Fruit fly (Drosophila melanogaster) whole organism, embryonic: ENCODE results near the gene mRpL48.

Experiments used
- B-H1 ChIP-seq: fragments of 200-800 bp; sonication (Bioruptor generic); IDR thresholded peaks from 3 replicates; pipeline ENCODE4 v1.3.6; 2022; ENCODE audit warnings: missing biosample characterization, missing genetic modification characterization
- CG10543 ChIP-seq: fragments of 200-800 bp; sonication (Bioruptor generic); optimal IDR thresholded peaks from 3 replicates; lab custom pipeline; 2017; ENCODE audit warnings: missing biosample characterization, mild to moderate bottlenecking, missing genetic modification characterization, moderate library complexity
- CG11696 ChIP-seq: fragments of 200-800 bp; sonication (Bioruptor generic); IDR thresholded peaks from 2 replicates; pipeline ENCODE4 v1.3.6; 2022; ENCODE audit warnings: missing biosample characterization, missing genetic modification characterization
- CG12299 ChIP-seq: fragments of 200-800 bp; sonication (Bioruptor generic); optimal IDR thresholded peaks from 2 replicates; lab custom pipeline; 2018; ENCODE audit warnings: missing biosample characterization, mild to moderate bottlenecking, missing genetic modification characterization
- CG12942 ChIP-seq: fragments of 200-800 bp; sonication (Bioruptor generic); optimal IDR thresholded peaks from 3 replicates; lab custom pipeline; 2016; ENCODE audit warnings: missing biosample characterization, missing genetic modification characterization
- CG13894 ChIP-seq: fragments of 200-800 bp; sonication (Bioruptor generic); optimal IDR thresholded peaks from 3 replicates; lab custom pipeline; 2018; ENCODE audit warnings: missing biosample characterization, mild to moderate bottlenecking, missing genetic modification characterization, moderate library complexity
- CG1529 ChIP-seq: fragments of 200-800 bp; sonication (Bioruptor generic); optimal IDR thresholded peaks from 3 replicates; lab custom pipeline; 2018; ENCODE audit warnings: missing biosample characterization, missing genetic modification characterization
- CG16779 ChIP-seq: fragments of 200-800 bp; sonication (Bioruptor generic); IDR thresholded peaks from 2 replicates; pipeline ENCODE4 v1.3.6; 2022; ENCODE audit warnings: missing biosample characterization, missing genetic modification characterization
- CG2875 ChIP-seq: fragments of 200-800 bp; sonication (Bioruptor generic); optimal IDR thresholded peaks from 2 replicates; lab custom pipeline; 2017; ENCODE audit warnings: missing biosample characterization, mild to moderate bottlenecking, missing genetic modification characterization, missing genetic modification reagents
- CG3163 ChIP-seq: fragments of 200-800 bp; sonication (Bioruptor generic); optimal IDR thresholded peaks from 3 replicates; lab custom pipeline; 2016; ENCODE audit warnings: missing biosample characterization, missing genetic modification characterization
- CG34224 ChIP-seq: fragments of 200-800 bp; sonication (Bioruptor generic); IDR thresholded peaks from 3 replicates; pipeline ENCODE4 v1.3.6; 2022; ENCODE audit warnings: missing biosample characterization, missing genetic modification characterization; ENCODE audit not compliant: partially characterized antibody
- CG34376 ChIP-seq: fragments of 200-800 bp; sonication (Bioruptor generic); optimal IDR thresholded peaks from 2 replicates; lab custom pipeline; 2018; ENCODE audit warnings: missing biosample characterization, mild to moderate bottlenecking, missing genetic modification characterization
- CG4730 ChIP-seq: fragments of 200-800 bp; sonication (Bioruptor generic); IDR thresholded peaks from 2 replicates; pipeline ENCODE4 v1.3.6; 2022; ENCODE audit warnings: missing biosample characterization, missing genetic modification characterization
- CG5953 ChIP-seq: fragments of 200-800 bp; sonication (Bioruptor generic); IDR thresholded peaks from 2 replicates; pipeline ENCODE4 v1.3.6; 2022; ENCODE audit warnings: missing biosample characterization, missing genetic modification characterization
- Dip2 ChIP-seq: fragments of 200-800 bp; sonication (Bioruptor generic); IDR thresholded peaks from 2 replicates; pipeline ENCODE4 v1.3.6; 2022; ENCODE audit warnings: missing biosample characterization, missing genetic modification characterization
- Dip3 ChIP-seq: fragments of 200-800 bp; sonication (Bioruptor generic); optimal IDR thresholded peaks from 3 replicates; lab custom pipeline; 2016; ENCODE audit warnings: missing biosample characterization, missing genetic modification characterization
- Dref ChIP-seq: fragments of 200-800 bp; sonication (Bioruptor generic); IDR thresholded peaks from 2 replicates; pipeline ENCODE4 v1.3.6; 2022; ENCODE audit warnings: missing biosample characterization, missing genetic modification characterization
- Drgx ChIP-seq: fragments of 200-800 bp; sonication (Bioruptor generic); IDR thresholded peaks from 2 replicates; pipeline ENCODE4 v1.3.6; 2022; ENCODE audit warnings: missing biosample characterization, missing genetic modification characterization
- Elba2 ChIP-seq: fragments of 200-800 bp; sonication (Bioruptor generic); optimal IDR thresholded peaks from 3 replicates; lab custom pipeline; 2016; ENCODE audit warnings: missing biosample characterization, missing genetic modification characterization
- MTF-1 ChIP-seq: fragments of 200-800 bp; sonication (Bioruptor generic); optimal IDR thresholded peaks from 2 replicates; lab custom pipeline; 2018; ENCODE audit warnings: missing biosample characterization, mild to moderate bottlenecking, missing genetic modification characterization, borderline replicate concordance
- Meics ChIP-seq: fragments of 200-800 bp; sonication (Bioruptor generic); optimal IDR thresholded peaks from 2 replicates; lab custom pipeline; 2017; ENCODE audit warnings: missing biosample characterization, mild to moderate bottlenecking, missing genetic modification characterization
- Nf-YA ChIP-seq: fragments of 200-800 bp; sonication (Bioruptor generic); IDR thresholded peaks from 2 replicates; pipeline ENCODE4 v1.3.6; 2022; ENCODE audit warnings: missing biosample characterization, missing genetic modification characterization
- Oaz ChIP-seq: fragments of 200-800 bp; sonication (Bioruptor generic); IDR thresholded peaks from 2 replicates; pipeline ENCODE4 v1.3.6; 2022; ENCODE audit warnings: missing biosample characterization, missing genetic modification characterization
- Oli ChIP-seq: fragments of 200-800 bp; sonication (Bioruptor generic); optimal IDR thresholded peaks from 2 replicates; lab custom pipeline; 2018; ENCODE audit warnings: missing biosample characterization, mild to moderate bottlenecking, missing genetic modification characterization, moderate library complexity
- Ptx1 ChIP-seq: fragments of 200-800 bp; sonication (Bioruptor generic); IDR thresholded peaks from 2 replicates; pipeline ENCODE4 v1.3.6; 2022; ENCODE audit warnings: missing biosample characterization, missing genetic modification characterization
- Sin3A ChIP-seq: fragments of >200 bp; optimal IDR thresholded peaks from 2 replicates; lab custom pipeline; 2018
- Sox100B ChIP-seq: fragments of 200-800 bp; sonication (Bioruptor generic); optimal IDR thresholded peaks from 3 replicates; lab custom pipeline; 2018; ENCODE audit warnings: missing biosample characterization, mild to moderate bottlenecking, missing genetic modification characterization
- Stat92E ChIP-seq, 3 experiments: fragments of >200 bp in 2 of 3; fragments of 200-800 bp in 1 of 3; sonication (Bioruptor generic) in 1 of 3; optimal IDR thresholded peaks; 2 replicates each; lab custom pipeline; 2017 to 2019; ENCODE audit warnings: missing biosample characterization in 3 of 3, missing genetic modification characterization in 3 of 3, mild to moderate bottlenecking in 1 of 3, moderate library complexity in 1 of 3
- Usf ChIP-seq: fragments of 200-800 bp; sonication (Bioruptor generic); optimal IDR thresholded peaks from 2 replicates; lab custom pipeline; 2017; ENCODE audit warnings: missing genotype, missing biosample characterization, missing genetic modification characterization
- bcd ChIP-seq: fragments of 200-800 bp; sonication (Bioruptor generic); optimal IDR thresholded peaks from 2 replicates; lab custom pipeline; 2017; ENCODE audit warnings: missing biosample characterization, mild to moderate bottlenecking, missing genetic modification characterization
- br ChIP-seq: fragments of >200 bp; optimal IDR thresholded peaks from 2 replicates; lab custom pipeline; 2017
- cad ChIP-seq: fragments of >200 bp; optimal IDR thresholded peaks from 2 replicates; lab custom pipeline; 2017; ENCODE audit warnings: missing biosample characterization, missing genetic modification characterization
- cas ChIP-seq: fragments of 200-800 bp; sonication (Bioruptor generic); IDR thresholded peaks from 2 replicates; pipeline ENCODE4 v1.3.6; 2022; ENCODE audit warnings: missing biosample characterization, missing genetic modification characterization
- cato ChIP-seq: fragments of 200-800 bp; sonication (Bioruptor generic); optimal IDR thresholded peaks from 2 replicates; lab custom pipeline; 2016; ENCODE audit warnings: missing biosample characterization, missing genetic modification characterization, borderline replicate concordance
- chif ChIP-seq, 2 experiments: fragments of 200-800 bp; sonication (Bioruptor generic); optimal IDR thresholded peaks; 3 replicates each; lab custom pipeline; 2016; ENCODE audit warnings: missing biosample characterization in 2 of 2, missing genetic modification characterization in 2 of 2
- dan ChIP-seq: fragments of 200-800 bp; sonication (Bioruptor generic); IDR thresholded peaks from 2 replicates; pipeline ENCODE4 v1.3.6; 2022; ENCODE audit warnings: missing biosample characterization, missing genetic modification characterization
- fd102C ChIP-seq: fragments of 200-800 bp; sonication (Bioruptor generic); optimal IDR thresholded peaks from 2 replicates; lab custom pipeline; 2018; ENCODE audit warnings: missing biosample characterization, mild to moderate bottlenecking, missing genetic modification characterization, moderate library complexity
- fd3F ChIP-seq: fragments of 200-800 bp; sonication (Bioruptor generic); optimal IDR thresholded peaks from 2 replicates; lab custom pipeline; 2018; ENCODE audit warnings: missing biosample characterization, mild to moderate bottlenecking, missing genetic modification characterization, moderate library complexity
- knrl ChIP-seq: fragments of 200-800 bp; sonication (Bioruptor generic); IDR thresholded peaks from 3 replicates; pipeline ENCODE4 v1.3.6; 2022; ENCODE audit warnings: missing biosample characterization, missing genetic modification characterization; ENCODE audit not compliant: partially characterized antibody
- nerfin-1 ChIP-seq: fragments of 200-800 bp; sonication (Bioruptor generic); optimal IDR thresholded peaks from 3 replicates; lab custom pipeline; 2019; ENCODE audit warnings: missing biosample characterization, mild to moderate bottlenecking, missing genetic modification characterization, moderate library complexity
- nom ChIP-seq: fragments of 200-800 bp; sonication (Bioruptor generic); optimal IDR thresholded peaks from 2 replicates; lab custom pipeline; 2017; ENCODE audit warnings: missing biosample characterization, missing genetic modification characterization, mild to moderate bottlenecking, moderate library complexity, missing genetic modification reagents
- org-1 ChIP-seq: fragments of 200-800 bp; sonication (Bioruptor generic); optimal IDR thresholded peaks from 2 replicates; lab custom pipeline; 2017; ENCODE audit warnings: missing biosample characterization, missing genetic modification characterization
- sens-2 ChIP-seq: fragments of 200-800 bp; sonication (Bioruptor generic); IDR thresholded peaks from 2 replicates; pipeline ENCODE4 v1.3.6; 2022; ENCODE audit warnings: missing biosample characterization, missing genetic modification characterization
- sima ChIP-seq: fragments of 200-800 bp; sonication (Bioruptor generic); optimal IDR thresholded peaks from 2 replicates; lab custom pipeline; 2016; ENCODE audit warnings: missing biosample characterization, missing genetic modification characterization
- slp2 ChIP-seq: fragments of 200-800 bp; sonication (Bioruptor generic); optimal IDR thresholded peaks from 2 replicates; lab custom pipeline; 2016; ENCODE audit warnings: missing biosample characterization, missing genetic modification characterization
- stwl ChIP-seq: fragments of 200-800 bp; sonication (Bioruptor generic); optimal IDR thresholded peaks from 3 replicates; lab custom pipeline; 2018; ENCODE audit warnings: missing biosample characterization, mild to moderate bottlenecking, missing genetic modification characterization, moderate library complexity
- tio ChIP-seq: fragments of 200-800 bp; sonication (Bioruptor generic); optimal IDR thresholded peaks from 2 replicates; lab custom pipeline; 2017; ENCODE audit warnings: missing biosample characterization, missing genetic modification characterization, inconsistent platforms
- tup ChIP-seq: fragments of 200-800 bp; sonication (Bioruptor generic); optimal IDR thresholded peaks from 2 replicates; lab custom pipeline; 2016; ENCODE audit warnings: missing biosample characterization, mild to moderate bottlenecking, missing genetic modification characterization, moderate library complexity
- wdn ChIP-seq: fragments of 200-800 bp; sonication (Bioruptor generic); IDR thresholded peaks from 2 replicates; pipeline ENCODE4 v1.3.6; 2022; ENCODE audit warnings: missing biosample characterization, missing genetic modification characterization
- wor ChIP-seq: fragments of 200-800 bp; sonication (Bioruptor generic); IDR thresholded peaks from 2 replicates; pipeline ENCODE4 v1.3.6; 2022; ENCODE audit warnings: missing biosample characterization, missing genetic modification characterization

mRpL48 gene

DNA sequence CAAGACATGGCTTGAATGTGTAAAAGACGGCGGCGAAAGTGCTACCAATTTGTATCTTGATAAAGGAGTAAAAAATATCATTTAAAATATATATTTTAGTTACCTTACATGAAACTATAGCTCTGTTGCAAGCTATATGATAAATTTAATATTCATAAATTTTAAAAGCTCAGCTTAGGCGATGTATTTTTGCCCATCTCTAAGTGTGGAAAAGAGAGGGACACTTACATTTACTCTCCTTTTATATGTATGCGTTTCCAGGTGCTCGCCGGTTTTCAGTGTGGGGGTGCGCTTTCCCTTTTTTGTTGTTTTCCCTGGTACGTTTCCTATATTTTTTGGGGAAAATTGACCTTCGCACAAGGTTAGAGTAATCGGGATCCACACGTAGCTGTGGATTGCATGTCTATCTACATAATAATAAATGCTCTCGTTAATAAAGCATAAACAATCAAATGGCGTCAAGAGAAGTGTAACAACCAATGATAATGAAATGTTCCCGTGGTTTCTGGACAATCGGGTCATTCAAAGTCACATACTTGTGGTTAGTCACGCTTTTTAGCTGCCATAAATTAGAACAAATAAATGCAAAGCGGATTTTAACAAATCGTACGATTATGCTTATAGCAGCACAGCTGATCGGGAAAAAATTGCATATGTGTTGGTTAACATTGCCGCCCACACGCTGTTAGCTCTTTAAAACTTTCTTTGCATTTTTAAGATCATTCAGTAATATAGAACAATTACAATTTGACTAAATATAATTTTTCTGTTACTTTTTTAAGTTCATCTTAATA is 17.8 kb downstream of the mRpL48 start (continued):
- peak; percentile 51 to 84 for TF ChIP-seq chif (GFP tag; optimal IDR thresholded peaks at IDR 0.05; lab: Kevin White, UChicago)
- peak; percentile 93 for TF ChIP-seq nom (GFP tag; lab: Kevin White, UChicago)
- TF ChIP-seq fd3F (GFP tag; lab: Kevin White, UChicago) = peak; percentile 98
- TF ChIP-seq br = no peak
- peak; percentile 93 for TF ChIP-seq CG12942
- peak; percentile 97 for TF ChIP-seq CG1529
- TF ChIP-seq org-1 (GFP tag; lab: Kevin White, UChicago) = peak; percentile 97
- peak; percentile 90 for TF ChIP-seq CG5953 (GFP tag; lab: Robert Waterston, UW)
- TF ChIP-seq CG34224 (GFP tag; lab: Robert Waterston, UW) = peak; percentile 97
- peak; percentile 97 for TF ChIP-seq Usf (GFP tag; lab: Kevin White, UChicago)
- TF ChIP-seq Elba2 = no peak
- TF ChIP-seq CG2875 (GFP tag; lab: Kevin White, UChicago) = peak; percentile 96
- peak in 1 of 3 experiments; percentile 97 for TF ChIP-seq Stat92E (GFP tag; optimal IDR thresholded peaks at IDR 0.05; lab: Kevin White, UChicago)
- peak; percentile 90 for TF ChIP-seq tio (GFP tag; lab: Kevin White, UChicago)
- TF ChIP-seq Drgx = peak; percentile 97
- TF ChIP-seq Oli (tag; lab: Kevin White, UChicago) = peak; percentile 98
- TF ChIP-seq bcd (GFP tag; lab: Kevin White, UChicago) = peak; percentile 96
- peak; percentile 50 for TF ChIP-seq CG3163 (GFP tag; lab: Kevin White, UChicago)
- peak; percentile 99 for TF ChIP-seq CG12299 (tag; lab: Kevin White, UChicago)
- TF ChIP-seq Dref (GFP tag; lab: Robert Waterston, UW) = no peak; the same call in 1 of the 2 replicates
- TF ChIP-seq CG11696 (GFP tag; lab: Robert Waterston, UW) = peak; percentile 87
- peak; percentile 94 for TF ChIP-seq wdn (GFP tag; lab: Robert Waterston, UW)
- peak; percentile 98 for TF ChIP-seq Ptx1 (GFP tag; lab: Robert Waterston, UW)
- TF ChIP-seq CG16779 (GFP tag; lab: Robert Waterston, UW) = peak; percentile 92
- TF ChIP-seq B-H1 (GFP tag; lab: Robert Waterston, UW) = peak; percentile 90
- peak; percentile 74 for TF ChIP-seq slp2 (GFP tag; lab: Kevin White, UChicago)
- TF ChIP-seq CG10543 (GFP tag; lab: Kevin White, UChicago) = peak; percentile 100
- TF ChIP-seq Dip3 (GFP tag; lab: Kevin White, UChicago) = peak; percentile 89
- TF ChIP-seq dan (GFP tag; lab: Robert Waterston, UW) = peak; percentile 58; the same call in 1 of the 2 replicates
- peak; percentile 95 for TF ChIP-seq wor (GFP tag; lab: Robert Waterston, UW)
- peak; percentile 99 for TF ChIP-seq Sox100B
- peak; percentile 98 for TF ChIP-seq CG13894 (tag; lab: Kevin White, UChicago)
- TF ChIP-seq Sin3A = no peak
- TF ChIP-seq knrl = peak; percentile 93
- TF ChIP-seq CG34376 = peak; percentile 100
- TF ChIP-seq cas (GFP tag; lab: Robert Waterston, UW) = peak; percentile 93
- peak; percentile 90 for TF ChIP-seq tup (GFP tag; lab: Kevin White, UChicago)
- no peak for TF ChIP-seq cad
- peak; percentile 94 for TF ChIP-seq nerfin-1 (tag; lab: Kevin White, UChicago)
- peak; percentile 97 for TF ChIP-seq Meics (GFP tag; lab: Kevin White, UChicago)
- TF ChIP-seq CG4730 = peak; percentile 91
- TF ChIP-seq Nf-YA (GFP tag; lab: Robert Waterston, UW) = peak; percentile 92
- peak; percentile 96 for TF ChIP-seq Oaz (GFP tag; lab: Robert Waterston, UW)
- TF ChIP-seq MTF-1 = peak; percentile 69
- peak; percentile 73 for TF ChIP-seq Dip2 (GFP tag; lab: Robert Waterston, UW)
- peak; percentile 92 for TF ChIP-seq cato (GFP tag; lab: Kevin White, UChicago)
- peak; percentile 43 for TF ChIP-seq sima (GFP tag; lab: Kevin White, UChicago)
- TF ChIP-seq sens-2 = peak; percentile 89
- peak; percentile 67 for TF ChIP-seq fd102C (GFP tag; lab: Kevin White, UChicago)
- TF ChIP-seq stwl (tag; lab: Kevin White, UChicago) = peak; percentile 33
